Fruit fly (Drosophila melanogaster): Measurements from ENCODE around the gene Edc3.

dm6 chr3L:17579121-17579520 is 49.5 kb upstream of the Edc3 start:
- TF ChIP-seq CTCF (optimal IDR thresholded peaks at IDR 0.05), result peak; percentile 73 to 78
- TF ChIP-seq CG8478 (optimal IDR thresholded peaks at IDR 0.05), result no peak

Data from S2 (cell line).